Worm (Caenorhabditis elegans) whole organism, early embryonic: ENCODE measurements around the gene ZC250.5.

ENCODE experiments used
- B0310.2 ChIP-seq: sonication (generic microtip); optimal IDR thresholded peaks from 2 replicates; lab custom pipeline; 2016; ENCODE audit warnings: mild to moderate bottlenecking, missing genetic modification characterization, missing compliant biosample characterization
- F13C5.2 ChIP-seq: sonication (generic microtip); optimal IDR thresholded peaks from 2 replicates; lab custom pipeline; 2017; ENCODE audit warnings: mild to moderate bottlenecking, missing genetic modification characterization, inconsistent platforms, missing compliant biosample characterization
- aly-1 ChIP-seq: sonication (generic microtip); optimal IDR thresholded peaks from 2 replicates; lab custom pipeline; 2016; ENCODE audit warnings: missing genetic modification characterization, missing compliant biosample characterization
- ama-1 ChIP-seq: fragments of 150-350 bp; optimal IDR thresholded peaks from 2 replicates; lab custom pipeline; 2014
- ceh-13 ChIP-seq: fragments of 200-800 bp; sonication (Bioruptor generic); optimal IDR thresholded peaks from 2 replicates; lab custom pipeline; 2018; ENCODE audit warnings: mild to moderate bottlenecking, missing genetic modification characterization, missing compliant biosample characterization
- ceh-36 ChIP-seq: sonication (generic microtip); optimal IDR thresholded peaks from 2 replicates; lab custom pipeline; 2016; ENCODE audit warnings: missing genetic modification characterization, inconsistent platforms, missing compliant biosample characterization
- ets-7 ChIP-seq: sonication (generic microtip); optimal IDR thresholded peaks from 2 replicates; lab custom pipeline; 2016; ENCODE audit warnings: missing genotype, missing genetic modification characterization, missing compliant biosample characterization
- flt-1 ChIP-seq: fragments of 200-800 bp; sonication (Bioruptor generic); IDR thresholded peaks from 2 replicates; pipeline ENCODE4 v1.3.6; 2022; ENCODE audit warnings: missing genetic modification characterization, missing compliant biosample characterization
- hmbx-1 ChIP-seq: sonication (generic microtip); optimal IDR thresholded peaks from 2 replicates; lab custom pipeline; 2016; ENCODE audit warnings: mild to moderate bottlenecking, missing genetic modification characterization, missing compliant biosample characterization
- hmg-4 ChIP-seq: fragments of 200-800 bp; sonication (Bioruptor generic); optimal IDR thresholded peaks from 2 replicates; lab custom pipeline; 2018; ENCODE audit warnings: mild to moderate bottlenecking, missing genetic modification characterization, missing compliant biosample characterization
- hnd-1 ChIP-seq: sonication (generic microtip); optimal IDR thresholded peaks from 2 replicates; lab custom pipeline; 2016; ENCODE audit warnings: missing genetic modification characterization, missing compliant biosample characterization
- pes-1 ChIP-seq: fragments of 200-800 bp; sonication (Bioruptor generic); IDR thresholded peaks from 2 replicates; pipeline ENCODE4 v1.3.6; 2022; ENCODE audit warnings: missing genetic modification reagents, missing genetic modification characterization, missing compliant biosample characterization
- scrt-1 ChIP-seq: fragments of 200-800 bp; sonication (Bioruptor generic); IDR thresholded peaks from 2 replicates; pipeline ENCODE4 v1.3.6; 2022; ENCODE audit warnings: missing genetic modification characterization, missing compliant biosample characterization
- sea-1 ChIP-seq: fragments of 200-800 bp; sonication (Bioruptor generic); conservative IDR thresholded peaks from 2 replicates; pipeline ENCODE4 v1.3.6; 2022; ENCODE audit warnings: missing genetic modification characterization, missing compliant biosample characterization
- tbx-11 ChIP-seq: fragments of 200-800 bp; sonication (Bioruptor generic); IDR thresholded peaks from 2 replicates; pipeline ENCODE4 v1.3.6; 2022; ENCODE audit warnings: missing genetic modification characterization, missing compliant biosample characterization
- tbx-37 ChIP-seq: fragments of 200-800 bp; sonication (Bioruptor generic); conservative IDR thresholded peaks from 2 replicates; pipeline ENCODE4 v1.3.6; 2022; ENCODE audit warnings: missing genetic modification reagents, missing genetic modification characterization, missing compliant biosample characterization

The ZC250.5 gene

DNA sequence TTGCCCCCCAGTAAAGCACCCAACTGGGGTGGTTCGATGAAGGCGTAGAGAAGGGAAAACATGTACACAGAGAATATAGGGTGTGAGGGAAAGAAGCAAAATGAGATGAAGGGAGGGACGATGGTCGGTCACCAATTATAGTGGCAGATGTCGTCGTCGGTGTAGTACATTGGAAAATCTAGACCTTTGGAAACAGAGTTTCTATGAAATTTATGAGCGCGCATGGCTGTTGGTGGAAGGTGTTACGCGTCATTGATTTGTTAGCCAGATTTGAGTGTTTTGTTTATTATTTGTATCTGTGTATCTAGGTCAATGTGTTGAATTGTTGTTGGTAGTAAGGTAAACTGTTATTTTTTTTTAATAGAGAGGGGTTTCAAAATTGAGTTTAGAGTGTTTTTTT, 41.2 kb downstream of the ZC250.5 start:
- TF ChIP-seq tbx-37 (GFP tag; lab: Robert Waterston, UW) (no peak), aly-1 (tag; lab: Kevin White, UChicago) (peak; percentile 31), hmg-4 (GFP tag; lab: Kevin White, UChicago) (peak; percentile 41)

ce11 chrV:5848015-5848609, 42.5 kb downstream of the ZC250.5 start:
- TF ChIP-seq ceh-36 (tag; lab: Kevin White, UChicago), result no peak
- no peak for TF ChIP-seq ets-7 (tag; lab: Kevin White, UChicago)
- no peak for TF ChIP-seq ceh-13 (GFP tag; lab: Kevin White, UChicago)
- no peak for TF ChIP-seq B0310.2
- TF ChIP-seq flt-1 (GFP tag; lab: Robert Waterston, UW), result no peak
- TF ChIP-seq hmg-4 (GFP tag; lab: Kevin White, UChicago), result no peak
- no peak for TF ChIP-seq pes-1 (GFP tag; lab: Robert Waterston, UW)
- TF ChIP-seq hnd-1 (tag; lab: Kevin White, UChicago), result no peak
- no peak for TF ChIP-seq ama-1
- TF ChIP-seq F13C5.2 (tag; lab: Kevin White, UChicago), result no peak
- no peak for TF ChIP-seq tbx-11 (GFP tag; lab: Robert Waterston, UW)
- no peak for TF ChIP-seq sea-1 (GFP tag; lab: Robert Waterston, UW)

DNA sequence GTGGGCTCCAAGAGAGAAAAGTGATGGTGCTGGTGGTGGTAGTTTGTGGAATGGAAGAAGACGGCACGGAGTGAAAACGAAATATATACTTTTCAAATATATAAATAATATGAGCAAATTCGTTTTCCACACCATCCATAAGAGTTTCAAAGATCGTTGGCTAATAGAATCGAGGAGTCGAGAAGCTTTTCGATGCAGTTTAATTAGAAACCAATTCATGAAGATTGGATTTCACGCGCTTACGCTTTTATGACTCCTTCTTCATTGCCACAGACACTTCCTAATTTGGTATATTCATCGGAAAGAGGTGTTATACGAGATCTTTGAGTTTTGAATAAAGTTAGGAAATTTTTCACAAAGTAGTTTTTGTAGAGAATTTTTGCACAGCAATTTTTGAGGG, 45.1 kb downstream of the ZC250.5 start:
- no peak for TF ChIP-seq flt-1 (GFP tag; lab: Robert Waterston, UW)
- no peak for TF ChIP-seq scrt-1
- no peak for TF ChIP-seq aly-1 (tag; lab: Kevin White, UChicago)
- TF ChIP-seq sea-1 (GFP tag; lab: Robert Waterston, UW), result no peak
- TF ChIP-seq hmg-4 (GFP tag; lab: Kevin White, UChicago), result no peak
- TF ChIP-seq ets-7 (tag; lab: Kevin White, UChicago), result no peak
- TF ChIP-seq hmbx-1 (tag; lab: Kevin White, UChicago), result no peak
- TF ChIP-seq B0310.2, result no peak
- no peak for TF ChIP-seq tbx-37 (GFP tag; lab: Robert Waterston, UW)
- TF ChIP-seq pes-1 (GFP tag; lab: Robert Waterston, UW), result no peak

DNA sequence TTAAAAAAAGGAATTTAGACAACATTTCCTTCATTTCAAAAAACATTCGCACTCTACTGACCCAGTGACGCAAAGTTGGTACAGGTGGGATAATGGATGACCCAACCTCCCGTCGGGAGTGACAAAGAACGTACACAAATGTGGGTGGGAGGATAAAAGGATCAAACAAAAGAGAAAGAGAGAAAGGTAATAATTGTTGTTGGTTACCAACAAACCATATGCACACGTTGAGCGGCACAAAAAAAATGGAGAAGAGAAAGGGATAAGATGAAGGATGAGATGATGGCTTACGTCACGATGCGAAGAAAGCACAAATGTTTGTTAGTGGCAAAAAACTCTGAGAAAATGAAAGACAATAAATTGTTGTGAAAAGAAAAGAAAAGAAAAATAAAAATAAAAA, 46.1 kb downstream of the ZC250.5 start:
- no peak for TF ChIP-seq scrt-1
- TF ChIP-seq F13C5.2 (tag; lab: Kevin White, UChicago), result no peak
- TF ChIP-seq aly-1 (tag; lab: Kevin White, UChicago), result no peak
- no peak for TF ChIP-seq hnd-1 (tag; lab: Kevin White, UChicago)
- no peak for TF ChIP-seq ama-1
- TF ChIP-seq sea-1 (GFP tag; lab: Robert Waterston, UW), result no peak

- no peak for TF ChIP-seq pes-1 (GFP tag; lab: Robert Waterston, UW)
- no peak for TF ChIP-seq scrt-1
- no peak for TF ChIP-seq hmg-4 (GFP tag; lab: Kevin White, UChicago)
- TF ChIP-seq B0310.2, result no peak
- no peak for TF ChIP-seq ceh-13 (GFP tag; lab: Kevin White, UChicago)
- TF ChIP-seq tbx-37 (GFP tag; lab: Robert Waterston, UW), result no peak
- no peak for TF ChIP-seq ceh-36 (tag; lab: Kevin White, UChicago)
- no peak for TF ChIP-seq hmbx-1 (tag; lab: Kevin White, UChicago)
- TF ChIP-seq aly-1 (tag; lab: Kevin White, UChicago), result no peak
- no peak for TF ChIP-seq sea-1 (GFP tag; lab: Robert Waterston, UW)
- TF ChIP-seq ama-1, result no peak
- TF ChIP-seq hnd-1 (tag; lab: Kevin White, UChicago), result no peak
- TF ChIP-seq flt-1 (GFP tag; lab: Robert Waterston, UW), result no peak
- TF ChIP-seq ets-7 (tag; lab: Kevin White, UChicago), result no peak
- TF ChIP-seq F13C5.2 (tag; lab: Kevin White, UChicago), result no peak
Observed at ce11 chrV:5852084-5852483, 46.5 kb downstream of the ZC250.5 start.
